Fruit fly (Drosophila melanogaster) whole organism, embryonic: ENCODE results near the gene fw.
A peak's percentile ranks its signal among the peaks of the same experiment; 100 is the strongest.

ENCODE experiments used
- Ada2b ChIP-seq: fragments of 200-800 bp; sonication (Bioruptor generic); IDR thresholded peaks from 2 replicates; pipeline ENCODE4 v1.3.6; 2022; ENCODE audit warnings: missing biosample characterization, missing genetic modification characterization
- Blimp-1 ChIP-seq: fragments of 200-800 bp; sonication (Bioruptor generic); optimal IDR thresholded peaks from 3 replicates; lab custom pipeline; 2018; ENCODE audit warnings: missing biosample characterization, missing genetic modification characterization, mild to moderate bottlenecking, moderate library complexity, missing genetic modification reagents
- CG10565 ChIP-seq: fragments of 200-800 bp; sonication (Bioruptor generic); optimal IDR thresholded peaks from 3 replicates; lab custom pipeline; 2016; ENCODE audit warnings: missing biosample characterization, mild to moderate bottlenecking, missing genetic modification characterization
- CG1233 ChIP-seq: fragments of 200-800 bp; sonication (Bioruptor generic); optimal IDR thresholded peaks from 4 replicates; lab custom pipeline; 2018; ENCODE audit warnings: missing biosample characterization, mild to moderate bottlenecking, missing genetic modification characterization
- CG12744 ChIP-seq: fragments of 200-800 bp; sonication (Bioruptor generic); optimal IDR thresholded peaks from 2 replicates; lab custom pipeline; 2016; ENCODE audit warnings: missing biosample characterization, missing genetic modification characterization
- CG13894 ChIP-seq: fragments of 200-800 bp; sonication (Bioruptor generic); optimal IDR thresholded peaks from 3 replicates; lab custom pipeline; 2018; ENCODE audit warnings: missing biosample characterization, mild to moderate bottlenecking, missing genetic modification characterization, moderate library complexity
- CG17359 ChIP-seq: fragments of 200-800 bp; sonication (Bioruptor generic); optimal IDR thresholded peaks from 3 replicates; lab custom pipeline; 2018; ENCODE audit warnings: missing biosample characterization, mild to moderate bottlenecking, missing genetic modification characterization, moderate library complexity
- CG2202 ChIP-seq: fragments of 200-800 bp; sonication (Bioruptor generic); optimal IDR thresholded peaks from 2 replicates; lab custom pipeline; 2018; ENCODE audit warnings: missing biosample characterization, mild to moderate bottlenecking, missing genetic modification characterization
- CG31441 ChIP-seq: fragments of 200-800 bp; sonication (Bioruptor generic); IDR thresholded peaks from 2 replicates; pipeline ENCODE4 v1.3.6; 2022; ENCODE audit warnings: missing biosample characterization, missing genetic modification characterization
- CG3163 ChIP-seq: fragments of 200-800 bp; sonication (Bioruptor generic); optimal IDR thresholded peaks from 3 replicates; lab custom pipeline; 2016; ENCODE audit warnings: missing biosample characterization, missing genetic modification characterization
- CG32532 ChIP-seq: fragments of 200-800 bp; sonication (Bioruptor generic); IDR thresholded peaks from 2 replicates; pipeline ENCODE4 v1.3.6; 2022; ENCODE audit warnings: missing biosample characterization, missing genetic modification characterization
- CG33213 ChIP-seq: fragments of 200-800 bp; sonication (Bioruptor generic); optimal IDR thresholded peaks from 3 replicates; lab custom pipeline; 2016; ENCODE audit warnings: missing biosample characterization, missing genetic modification characterization
- CG6272 ChIP-seq: fragments of 200-800 bp; sonication (Bioruptor generic); IDR thresholded peaks from 2 replicates; pipeline ENCODE4 v1.3.6; 2022; ENCODE audit warnings: missing biosample characterization, missing genetic modification characterization
- CG6689 ChIP-seq: fragments of 200-800 bp; sonication (Bioruptor generic); IDR thresholded peaks from 2 replicates; pipeline ENCODE4 v1.3.6; 2022; ENCODE audit warnings: missing biosample characterization, missing genetic modification characterization
- CG7271 ChIP-seq: fragments of 200-800 bp; sonication (Bioruptor generic); optimal IDR thresholded peaks from 2 replicates; lab custom pipeline; 2018; ENCODE audit warnings: missing biosample characterization, mild to moderate bottlenecking, missing genetic modification characterization, moderate library complexity
- CG7786 ChIP-seq: fragments of 200-800 bp; sonication (Bioruptor generic); optimal IDR thresholded peaks from 2 replicates; lab custom pipeline; 2016; ENCODE audit warnings: missing biosample characterization, missing genetic modification characterization
- CG8290 ChIP-seq, 3 experiments: fragments of 200-800 bp; sonication (Bioruptor generic); optimal IDR thresholded peaks; 2 replicates each; lab custom pipeline; 2016 to 2019; ENCODE audit warnings: missing biosample characterization in 3 of 3, missing genetic modification characterization in 3 of 3, mild to moderate bottlenecking in 2 of 3, moderate library complexity in 1 of 3
- Deaf1 ChIP-seq: fragments of 200-800 bp; optimal IDR thresholded peaks from 3 replicates; lab custom pipeline; 2019; ENCODE audit warnings: missing biosample characterization, mild to moderate bottlenecking, missing genetic modification characterization, moderate library complexity
- Dip2 ChIP-seq: fragments of 200-800 bp; sonication (Bioruptor generic); IDR thresholded peaks from 2 replicates; pipeline ENCODE4 v1.3.6; 2022; ENCODE audit warnings: missing biosample characterization, missing genetic modification characterization
- Ets65A ChIP-seq: fragments of 200-800 bp; sonication (Bioruptor generic); peaks from one replicate; lab custom pipeline; 2016; ENCODE audit warnings: missing biosample characterization, missing genetic modification characterization
- Fer1 ChIP-seq: fragments of 200-800 bp; sonication (Bioruptor generic); optimal IDR thresholded peaks from 2 replicates; lab custom pipeline; 2017; ENCODE audit warnings: missing biosample characterization, mild to moderate bottlenecking, missing genetic modification characterization
- HLH54F ChIP-seq: fragments of 200-800 bp; sonication (Bioruptor generic); optimal IDR thresholded peaks from 3 replicates; lab custom pipeline; 2016; ENCODE audit warnings: missing biosample characterization, missing genetic modification characterization
- Jarid2 ChIP-seq: fragments of 200-800 bp; sonication (Bioruptor generic); optimal IDR thresholded peaks from 3 replicates; lab custom pipeline; 2017; ENCODE audit warnings: mild to moderate bottlenecking, missing biosample characterization, missing genetic modification reagents, missing genetic modification characterization
- MTF-1 ChIP-seq: fragments of 200-800 bp; sonication (Bioruptor generic); optimal IDR thresholded peaks from 2 replicates; lab custom pipeline; 2018; ENCODE audit warnings: missing biosample characterization, mild to moderate bottlenecking, missing genetic modification characterization, borderline replicate concordance
- Meics ChIP-seq: fragments of 200-800 bp; sonication (Bioruptor generic); optimal IDR thresholded peaks from 2 replicates; lab custom pipeline; 2017; ENCODE audit warnings: missing biosample characterization, mild to moderate bottlenecking, missing genetic modification characterization
- Mrtf ChIP-seq: fragments of 200-800 bp; sonication (Bioruptor generic); IDR thresholded peaks from 3 replicates; pipeline ENCODE4 v1.3.6; 2022; ENCODE audit warnings: missing biosample characterization, missing genetic modification characterization
- Nf-YA ChIP-seq: fragments of 200-800 bp; sonication (Bioruptor generic); IDR thresholded peaks from 2 replicates; pipeline ENCODE4 v1.3.6; 2022; ENCODE audit warnings: missing biosample characterization, missing genetic modification characterization
- Sox102F ChIP-seq: fragments of 200-800 bp; sonication (Bioruptor generic); optimal IDR thresholded peaks from 2 replicates; lab custom pipeline; 2018; ENCODE audit warnings: missing biosample characterization, mild to moderate bottlenecking, missing genetic modification characterization, moderate library complexity
- ato ChIP-seq: fragments of 200-800 bp; sonication (Bioruptor generic); IDR thresholded peaks from 2 replicates; pipeline ENCODE4 v1.3.6; 2022; ENCODE audit warnings: missing biosample characterization, missing genetic modification characterization; ENCODE audit not compliant: partially characterized antibody
- bbx ChIP-seq: fragments of 200-800 bp; sonication (Bioruptor generic); IDR thresholded peaks from 2 replicates; pipeline ENCODE4 v1.3.6; 2022; ENCODE audit warnings: missing biosample characterization, missing genetic modification characterization; ENCODE audit not compliant: partially characterized antibody
- bsh ChIP-seq, 2 experiments: fragments of 200-800 bp; sonication (Bioruptor generic); optimal IDR thresholded peaks; 2 replicates each; lab custom pipeline; 2017 to 2018; ENCODE audit warnings: mild to moderate bottlenecking in 2 of 2, missing biosample characterization in 2 of 2, missing genetic modification characterization in 2 of 2, moderate library complexity in 1 of 2
- chinmo ChIP-seq: fragments of 200-800 bp; sonication (Bioruptor generic); IDR thresholded peaks from 4 replicates; pipeline ENCODE4 v1.3.6; 2022; ENCODE audit warnings: missing biosample characterization, missing genetic modification characterization; ENCODE audit not compliant: partially characterized antibody
- cwo ChIP-seq: fragments of 200-800 bp; sonication (Bioruptor generic); optimal IDR thresholded peaks from 3 replicates; lab custom pipeline; 2017; ENCODE audit warnings: missing biosample characterization, missing genetic modification characterization, mild to moderate bottlenecking, moderate library complexity, missing genetic modification reagents
- dmrt11E ChIP-seq: fragments of 200-800 bp; sonication (Bioruptor generic); optimal IDR thresholded peaks from 3 replicates; lab custom pipeline; 2018; ENCODE audit warnings: missing biosample characterization, mild to moderate bottlenecking, missing genetic modification characterization, moderate library complexity
- esg ChIP-seq: fragments of 200-800 bp; sonication (Bioruptor generic); conservative IDR thresholded peaks from 2 replicates; pipeline ENCODE4 v1.3.6; 2022; ENCODE audit warnings: missing biosample characterization, missing genetic modification characterization
- fd3F ChIP-seq: fragments of 200-800 bp; sonication (Bioruptor generic); optimal IDR thresholded peaks from 2 replicates; lab custom pipeline; 2018; ENCODE audit warnings: missing biosample characterization, mild to moderate bottlenecking, missing genetic modification characterization, moderate library complexity
- fd96Cb ChIP-seq: fragments of 200-800 bp; sonication (Bioruptor generic); optimal IDR thresholded peaks from 2 replicates; lab custom pipeline; 2018; ENCODE audit warnings: missing biosample characterization, mild to moderate bottlenecking, missing genetic modification characterization, moderate library complexity
- hkb ChIP-seq, 2 experiments: fragments of 200-800 bp in 1 of 2; fragments of >200 bp in 1 of 2; sonication (Bioruptor generic) in 1 of 2; IDR thresholded peaks in 1 of 2; optimal IDR thresholded peaks in 1 of 2; 2 replicates each; pipeline versions ENCODE4 v1.3.6 to Lab custom; 2017 to 2022; ENCODE audit warnings: missing biosample characterization in 1 of 2, missing genetic modification characterization in 1 of 2
- lab ChIP-seq: fragments of 200-800 bp; sonication (Bioruptor generic); optimal IDR thresholded peaks from 3 replicates; lab custom pipeline; 2017; ENCODE audit warnings: missing biosample characterization, missing genetic modification characterization, mild to moderate bottlenecking, moderate library complexity, missing genetic modification reagents
- lilli ChIP-seq: fragments of 200-800 bp; sonication (Bioruptor generic); optimal IDR thresholded peaks from 3 replicates; lab custom pipeline; 2016; ENCODE audit warnings: missing biosample characterization, missing genetic modification characterization
- lola ChIP-seq, 3 experiments: fragments of >200 bp in 2 of 3; fragments of 200-800 bp in 1 of 3; sonication (Bioruptor generic) in 1 of 3; optimal IDR thresholded peaks; 2 replicates each; lab custom pipeline; 2017 to 2019; ENCODE audit warnings: missing biosample characterization in 3 of 3, missing genetic modification characterization in 3 of 3, mild to moderate bottlenecking in 1 of 3, moderate library complexity in 1 of 3
- pan ChIP-seq, 4 experiments: fragments of >200 bp in 3 of 4; fragments of 200-800 bp in 1 of 4; sonication (Bioruptor generic) in 1 of 4; optimal IDR thresholded peaks in 3 of 4; IDR thresholded peaks in 1 of 4; 2 replicates each; pipeline versions ENCODE4 v1.3.6 to Lab custom; 2017 to 2022; ENCODE audit warnings: missing biosample characterization in 2 of 4, missing genetic modification characterization in 2 of 4, mixed read lengths in 1 of 4
- slbo ChIP-seq: fragments of 200-800 bp; sonication (Bioruptor generic); IDR thresholded peaks from 2 replicates; pipeline ENCODE4 v1.3.6; 2022; ENCODE audit warnings: missing biosample characterization, missing genetic modification characterization
- sna ChIP-seq: fragments of 200-800 bp; sonication (Bioruptor generic); IDR thresholded peaks from 2 replicates; pipeline ENCODE4 v1.3.6; 2022; ENCODE audit warnings: missing biosample characterization, missing genetic modification characterization; ENCODE audit not compliant: partially characterized antibody

Gene fw

dm6 chrX:12003437-12004394 lies at the start of gene fw (continued):
- TF ChIP-seq fd96Cb: peak; percentile 9
- peak; percentile 24 for TF ChIP-seq Meics (GFP tag; lab: Kevin White, UChicago)
- TF ChIP-seq Fer1 (GFP tag; lab: Kevin White, UChicago): peak; percentile 14
- TF ChIP-seq Sox102F (GFP tag; lab: Kevin White, UChicago): peak; percentile 46
- TF ChIP-seq CG13894 (tag; lab: Kevin White, UChicago): peak; percentile 15
- TF ChIP-seq pan (optimal IDR thresholded peaks at IDR 0.05; lab: Kevin White, UChicago): no peak
- peak in 1 of 2 experiments; percentile 67 for TF ChIP-seq pan (GFP tag; optimal IDR thresholded peaks at IDR 0.05 in 1 of 2, IDR thresholded peaks at IDR 0.05 in 1 of 2)
- peak; percentile 59 for TF ChIP-seq CG17359 (tag; lab: Kevin White, UChicago)
- no peak for TF ChIP-seq hkb (optimal IDR thresholded peaks at IDR 0.05; lab: Kevin White, UChicago)
- TF ChIP-seq hkb (GFP tag; IDR thresholded peaks at IDR 0.05; lab: Robert Waterston, UW): peak; percentile 17; the same call in 1 of the 2 replicates
- TF ChIP-seq slbo: peak; percentile 50
- TF ChIP-seq Mrtf (GFP tag; lab: Robert Waterston, UW): peak; percentile 56; the same call in 1 of the 3 replicates
- TF ChIP-seq CG10565 (GFP tag; lab: Kevin White, UChicago): no peak
- TF ChIP-seq CG12744: peak; percentile 21
- peak; percentile 16 for TF ChIP-seq CG7786
- TF ChIP-seq CG32532 (GFP tag; lab: Robert Waterston, UW): peak; percentile 54
- peak; percentile 19; the same call in 1 of the 2 replicates for TF ChIP-seq Ada2b (GFP tag; lab: Robert Waterston, UW)
- peak; percentile 57; the same call in 1 of the 2 replicates for TF ChIP-seq CG31441 (GFP tag; lab: Robert Waterston, UW)
- 0 out of 4 replicates have a peak, but pooled peaks have one; percentile 77 for TF ChIP-seq chinmo (GFP tag; lab: Robert Waterston, UW)
- no peak for TF ChIP-seq Dip2 (GFP tag; lab: Robert Waterston, UW)
- peak; percentile 64 for TF ChIP-seq Jarid2 (GFP tag; lab: Kevin White, UChicago)
- TF ChIP-seq Ets65A (GFP tag; lab: Kevin White, UChicago): peak; percentile 80
- 0 out of 2 replicates have a peak, but pooled peaks have one; percentile 11 for TF ChIP-seq CG6689
- TF ChIP-seq Nf-YA: no peak
- no peak for TF ChIP-seq HLH54F (GFP tag; lab: Kevin White, UChicago)
- TF ChIP-seq Blimp-1 (GFP tag; lab: Kevin White, UChicago): peak; percentile 14
- TF ChIP-seq esg: peak; percentile 31; the same call in 1 of the 2 replicates
- TF ChIP-seq MTF-1 (GFP tag; lab: Kevin White, UChicago): peak; percentile 13
- TF ChIP-seq CG3163 (GFP tag; lab: Kevin White, UChicago): peak; percentile 5
- TF ChIP-seq lilli: peak; percentile 51
- TF ChIP-seq bbx (GFP tag; lab: Robert Waterston, UW): 0 out of 2 replicates have a peak, but pooled peaks have one; percentile 21
- no peak for TF ChIP-seq CG7271 (tag; lab: Kevin White, UChicago)
- peak; percentile 11 for TF ChIP-seq lab (GFP tag; lab: Kevin White, UChicago)
- peak; percentile 20 for TF ChIP-seq CG1233 (GFP tag; lab: Kevin White, UChicago)
- TF ChIP-seq bsh (GFP tag; optimal IDR thresholded peaks at IDR 0.05; lab: Kevin White, UChicago): peak in 1 of 2 experiments; percentile 67
- TF ChIP-seq ato: no peak
- TF ChIP-seq lola (GFP tag; optimal IDR thresholded peaks at IDR 0.05; lab: Kevin White, UChicago): peak in 1 of 3 experiments; percentile 23
- TF ChIP-seq CG8290 (GFP tag; optimal IDR thresholded peaks at IDR 0.05; lab: Kevin White, UChicago): peak; percentile 31
- TF ChIP-seq CG8290 (tag; optimal IDR thresholded peaks at IDR 0.05; lab: Kevin White, UChicago): peak in 1 of 2 experiments; percentile 35
- TF ChIP-seq sna: no peak
- no peak for TF ChIP-seq CG2202 (tag; lab: Kevin White, UChicago)
- 0 out of 2 replicates have a peak, but pooled peaks have one; percentile 21 for TF ChIP-seq CG6272 (GFP tag; lab: Robert Waterston, UW)
- peak; percentile 4 for TF ChIP-seq dmrt11E
- TF ChIP-seq cwo (GFP tag; lab: Kevin White, UChicago): peak; percentile 16
- peak; percentile 14 for TF ChIP-seq fd3F (GFP tag; lab: Kevin White, UChicago)
- peak; percentile 10 for TF ChIP-seq CG33213 (GFP tag; lab: Kevin White, UChicago)
- peak; percentile 99 for TF ChIP-seq Deaf1 (tag; lab: Kevin White, UChicago)
